Worm (Caenorhabditis elegans) whole organism, midembryonic: ENCODE data around the gene F54D1.1.

Experiments
- T22C8.4 ChIP-seq: fragments of 200-800 bp; sonication (Bioruptor generic); IDR thresholded peaks from 2 replicates; pipeline ENCODE4 v1.3.6; 2022; ENCODE audit warnings: missing genetic modification characterization, missing compliant biosample characterization
- cog-1 ChIP-seq: sonication (generic microtip); optimal IDR thresholded peaks from 2 replicates; lab custom pipeline; 2016; ENCODE audit warnings: missing genetic modification characterization, missing compliant biosample characterization
- flt-1 ChIP-seq: fragments of 200-800 bp; sonication (Bioruptor generic); IDR thresholded peaks from 2 replicates; pipeline ENCODE4 v1.3.6; 2022; ENCODE audit warnings: missing genetic modification characterization, missing compliant biosample characterization
- klf-2 ChIP-seq: fragments of 200-800 bp; sonication (Bioruptor generic); conservative IDR thresholded peaks from 2 replicates; pipeline ENCODE4 v1.3.6; 2022; ENCODE audit warnings: missing genetic modification reagents, missing genetic modification characterization, missing compliant biosample characterization
- med-1 ChIP-seq: sonication (generic microtip); optimal IDR thresholded peaks from 2 replicates; lab custom pipeline; 2017; ENCODE audit warnings: missing genetic modification characterization, mild to moderate bottlenecking, missing compliant biosample characterization, antibody characterized with exemption, missing genetic modification reagents; ENCODE audit not compliant: insufficient read depth
- ref-1 ChIP-seq: fragments of 200-800 bp; sonication (Bioruptor generic); conservative IDR thresholded peaks from 2 replicates; pipeline ENCODE4 v1.3.6; 2022; ENCODE audit warnings: missing genetic modification reagents, missing genetic modification characterization, missing compliant biosample characterization
- tab-1 ChIP-seq: fragments of 200-800 bp; sonication (Bioruptor generic); IDR thresholded peaks from 2 replicates; pipeline ENCODE4 v1.3.6; 2022; ENCODE audit warnings: missing genetic modification characterization, missing compliant biosample characterization
- ztf-23 ChIP-seq: fragments of 200-800 bp; sonication (Bioruptor generic); IDR thresholded peaks from 2 replicates; pipeline ENCODE4 v1.3.6; 2022; ENCODE audit warnings: missing genetic modification reagents, missing genetic modification characterization, missing compliant biosample characterization

ce11 chrIV:11241368-11241767 lies 20.3 kb upstream of the F54D1.1 start, which contains the start of gene C05C12.6:
- TF ChIP-seq tab-1 (GFP tag; lab: Robert Waterston, UW) (no peak), klf-2 (no peak), med-1 (no peak), cog-1 (tag; lab: Kevin White, UChicago) (no peak), ztf-23 (GFP tag; lab: Robert Waterston, UW) (no peak), flt-1 (GFP tag; lab: Robert Waterston, UW) (no peak), ref-1 (GFP tag; lab: Robert Waterston, UW) (no peak), T22C8.4 (GFP tag; lab: Robert Waterston, UW) (no peak)
